Worm (Caenorhabditis elegans): ENCODE measurements around the gene Y34B4A.4.

- no peak for TF ChIP-seq nhr-2 (tag; optimal IDR thresholded peaks at IDR 0.05)
- no peak for TF ChIP-seq unc-62 (GFP tag; optimal IDR thresholded peaks at IDR 0.05)
- TF ChIP-seq mab-5 (tag; optimal IDR thresholded peaks at IDR 0.05): no peak
- TF ChIP-seq nhr-76 (tag; optimal IDR thresholded peaks at IDR 0.05): no peak
- no peak for TF ChIP-seq unc-39 (tag; optimal IDR thresholded peaks at IDR 0.05)
Measured at ce11 chrX:5276772-5277171, 12.6 kb downstream of the Y34B4A.4 start.

Data from whole organism, mixed stage, embryonic.